Fruit fly (Drosophila melanogaster): ENCODE measurements around the gene spz.
A peak's percentile ranks its signal among the peaks of the same experiment; 100 is the strongest.

Gene spz

dm6 chr3R:27109458-27109857, 39.6 kb upstream of the spz start:
- TF ChIP-seq lola (GFP tag; optimal IDR thresholded peaks at IDR 0.05) (no peak), brk (GFP tag; optimal IDR thresholded peaks at IDR 0.05) (no peak), Hr78 (GFP tag; optimal IDR thresholded peaks at IDR 0.05) (no peak), psq (GFP tag; optimal IDR thresholded peaks at IDR 0.05) (no peak), Rel (GFP tag; optimal IDR thresholded peaks at IDR 0.05) (no peak), Rel (tag; optimal IDR thresholded peaks at IDR 0.05) (no peak), CrebA (GFP tag; optimal IDR thresholded peaks at IDR 0.05; ENCODE audit: borderline replicate concordance) (no peak), sage (GFP tag; optimal IDR thresholded peaks at IDR 0.05) (no peak), Hr83 (GFP tag; optimal IDR thresholded peaks at IDR 0.05; ENCODE audit: poor library complexity, severe bottlenecking) (no peak), Jra (GFP tag; optimal IDR thresholded peaks at IDR 0.05) (no peak), woc (GFP tag; optimal IDR thresholded peaks at IDR 0.05) (no peak), dmrt93B (GFP tag; optimal IDR thresholded peaks at IDR 0.05) (no peak), Myc (optimal IDR thresholded peaks at IDR 0.05) (no peak), GATAd (GFP tag; optimal IDR thresholded peaks at IDR 0.05) (no peak), br (GFP tag; optimal IDR thresholded peaks at IDR 0.05) (no peak), foxo (GFP tag; optimal IDR thresholded peaks at IDR 0.05) (no peak), Dif (GFP tag; optimal IDR thresholded peaks at IDR 0.05; ENCODE audit: partially characterized antibody) (no peak), Hnf4 (GFP tag; optimal IDR thresholded peaks at IDR 0.05) (no peak), pan (optimal IDR thresholded peaks at IDR 0.05) (no peak)

- TF ChIP-seq dmrt93B (GFP tag; optimal IDR thresholded peaks at IDR 0.05): no peak
- no peak for TF ChIP-seq HLH106 (tag; optimal IDR thresholded peaks at IDR 0.05)
- no peak for TF ChIP-seq h (GFP tag; optimal IDR thresholded peaks at IDR 0.05)
- no peak for TF ChIP-seq brk (GFP tag; optimal IDR thresholded peaks at IDR 0.05)
- no peak for TF ChIP-seq jim (GFP tag; optimal IDR thresholded peaks at IDR 0.05)
- no peak for TF ChIP-seq Abd-B (GFP tag; optimal IDR thresholded peaks at IDR 0.05)
- no peak for TF ChIP-seq fru (GFP tag; optimal IDR thresholded peaks at IDR 0.05)
- no peak for TF ChIP-seq ey (GFP tag; optimal IDR thresholded peaks at IDR 0.05)
Measured at dm6 chr3R:27108111-27108510, 38.2 kb upstream of the spz start.

- TF ChIP-seq sage (GFP tag; optimal IDR thresholded peaks at IDR 0.05): no peak
- no peak for TF ChIP-seq rgr (GFP tag; optimal IDR thresholded peaks at IDR 0.05)
- TF ChIP-seq Sp1 (GFP tag; optimal IDR thresholded peaks at IDR 0.05): no peak
- TF ChIP-seq Mio (GFP tag; optimal IDR thresholded peaks at IDR 0.05): no peak
- TF ChIP-seq fru (GFP tag; optimal IDR thresholded peaks at IDR 0.05): no peak
- TF ChIP-seq Rel (GFP tag; optimal IDR thresholded peaks at IDR 0.05): no peak
- peak; percentile 66 for TF ChIP-seq Rel (tag; optimal IDR thresholded peaks at IDR 0.05)
- TF ChIP-seq Hnf4 (GFP tag; optimal IDR thresholded peaks at IDR 0.05): no peak
Measured at dm6 chr3R:27106134-27106694, 36.3 kb upstream of the spz start, which contains the start of gene CAH9. Gene CAH9, minus strand, starts transcription at chr3R:27106184.

dm6 chr3R:27105439-27105838, 35.6 kb upstream of the spz start:
- TF ChIP-seq foxo (GFP tag; optimal IDR thresholded peaks at IDR 0.05): no peak
- TF ChIP-seq HLH106 (tag; optimal IDR thresholded peaks at IDR 0.05): no peak
- no peak for TF ChIP-seq Dfd (GFP tag; optimal IDR thresholded peaks at IDR 0.05)
- no peak for TF ChIP-seq jim (GFP tag; optimal IDR thresholded peaks at IDR 0.05)
- TF ChIP-seq Mio (GFP tag; optimal IDR thresholded peaks at IDR 0.05): no peak
- no peak for TF ChIP-seq woc (GFP tag; optimal IDR thresholded peaks at IDR 0.05)
- no peak for TF ChIP-seq Sp1 (GFP tag; optimal IDR thresholded peaks at IDR 0.05)
- no peak for TF ChIP-seq dl (GFP tag; optimal IDR thresholded peaks at IDR 0.05; ENCODE audit: insufficient read depth in 1 of 2, partially characterized antibody in 2 of 2)
- TF ChIP-seq dmrt93B (GFP tag; optimal IDR thresholded peaks at IDR 0.05): no peak
- TF ChIP-seq rgr (GFP tag; optimal IDR thresholded peaks at IDR 0.05): no peak
- TF ChIP-seq br (GFP tag; optimal IDR thresholded peaks at IDR 0.05): no peak
- TF ChIP-seq brk (GFP tag; optimal IDR thresholded peaks at IDR 0.05): no peak
- TF ChIP-seq Myc (optimal IDR thresholded peaks at IDR 0.05): no peak
- no peak for TF ChIP-seq dsf (GFP tag; optimal IDR thresholded peaks at IDR 0.05; ENCODE audit: borderline replicate concordance)
- TF ChIP-seq CrebA (GFP tag; optimal IDR thresholded peaks at IDR 0.05; ENCODE audit: borderline replicate concordance): no peak

- TF ChIP-seq GATAd (GFP tag; optimal IDR thresholded peaks at IDR 0.05): no peak
- no peak for TF ChIP-seq dl (GFP tag; optimal IDR thresholded peaks at IDR 0.05; ENCODE audit: insufficient read depth in 1 of 2, partially characterized antibody in 2 of 2)
- no peak for TF ChIP-seq psq (GFP tag; optimal IDR thresholded peaks at IDR 0.05)
- no peak for TF ChIP-seq Jra (GFP tag; optimal IDR thresholded peaks at IDR 0.05)
- TF ChIP-seq h (GFP tag; optimal IDR thresholded peaks at IDR 0.05): no peak
- no peak for TF ChIP-seq jim (GFP tag; optimal IDR thresholded peaks at IDR 0.05)
- no peak for TF ChIP-seq fru (GFP tag; optimal IDR thresholded peaks at IDR 0.05)
- no peak for TF ChIP-seq brk (GFP tag; optimal IDR thresholded peaks at IDR 0.05)
- no peak for TF ChIP-seq Hr83 (GFP tag; optimal IDR thresholded peaks at IDR 0.05; ENCODE audit: poor library complexity, severe bottlenecking)
- TF ChIP-seq br (GFP tag; optimal IDR thresholded peaks at IDR 0.05): no peak
- no peak for TF ChIP-seq OdsH (GFP tag; optimal IDR thresholded peaks at IDR 0.05)
- no peak for TF ChIP-seq sv (GFP tag; optimal IDR thresholded peaks at IDR 0.05)
- TF ChIP-seq pan (optimal IDR thresholded peaks at IDR 0.05): no peak
Measured at dm6 chr3R:27100930-27101329, 31.1 kb upstream of the spz start, which contains the start of gene Jhbp11. Gene Jhbp11, plus strand, starts transcription at chr3R:27101230.
